Fruit fly (Drosophila melanogaster): ENCODE results near the gene CG16798.
A peak's percentile ranks its signal among the peaks of the same experiment; 100 is the strongest.

DNA sequence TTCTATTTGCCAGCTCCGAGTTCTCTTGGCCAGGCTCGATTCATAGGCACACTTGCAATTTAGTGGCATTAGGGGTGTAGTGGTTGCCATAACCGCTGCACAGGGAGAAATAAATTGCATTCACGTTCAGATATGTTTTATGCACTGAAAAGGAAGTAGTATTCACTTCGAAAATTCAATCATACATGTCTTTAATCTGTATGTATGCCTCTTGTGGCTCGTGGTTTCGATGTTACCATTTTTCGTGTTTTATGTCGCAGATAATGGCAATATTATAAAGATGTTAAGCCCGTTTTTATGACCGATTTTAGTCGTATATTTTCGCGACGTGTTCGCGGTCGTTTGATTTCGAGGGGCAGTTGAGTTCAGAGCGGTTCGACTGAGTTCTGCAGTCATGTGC, 53.6 kb downstream of the CG16798 start:
- TF ChIP-seq achi (GFP tag; optimal IDR thresholded peaks at IDR 0.05) (peak; percentile 46), CG16779 (tag; optimal IDR thresholded peaks at IDR 0.05) (no peak), Met (GFP tag; optimal IDR thresholded peaks at IDR 0.05) (no peak), CG4318 (GFP tag; optimal IDR thresholded peaks at IDR 0.05) (peak; percentile 34), fd59A (GFP tag; optimal IDR thresholded peaks at IDR 0.05) (no peak), Gug (GFP tag; IDR thresholded peaks at IDR 0.05) (peak; percentile 52; the same call in 1 of the 2 replicates), Eip93F (GFP tag; optimal IDR thresholded peaks at IDR 0.05) (no peak)

All from whole organism, prepupa.